Fruit fly (Drosophila melanogaster): Measurements from ENCODE around the gene CG18249.

- TF ChIP-seq CG14655 (GFP tag; optimal IDR thresholded peaks at IDR 0.05) (no peak), CG12605 (GFP tag; IDR thresholded peaks at IDR 0.05) (no peak), CG8159 (tag; optimal IDR thresholded peaks at IDR 0.05) (no peak)
These were observed 30.3 kb downstream of the CG18249 start, which contains the start of gene mtg for dm6 chr3R:8250166-8250733.

Measured in whole organism, pupa.